Fruit fly (Drosophila melanogaster): Measurements from ENCODE around the gene Gr10a.

Gene Gr10a

dm6 chrX:11423277-11423717 lies 6.1 kb upstream of the Gr10a start (continued):
- TF ChIP-seq CG4730 (GFP tag; IDR thresholded peaks at IDR 0.05): peak; percentile 80
- peak; percentile 95 for TF ChIP-seq CG12769 (tag; optimal IDR thresholded peaks at IDR 0.05)
- TF ChIP-seq maf-S (GFP tag; optimal IDR thresholded peaks at IDR 0.05): peak; percentile 86
- TF ChIP-seq CG16813 (GFP tag; IDR thresholded peaks at IDR 0.05; ENCODE audit: partially characterized antibody): no peak
- peak; percentile 82 for TF ChIP-seq CG5245 (GFP tag; optimal IDR thresholded peaks at IDR 0.05)
- peak; percentile 77 for TF ChIP-seq bowl (GFP tag; IDR thresholded peaks at IDR 0.05)
- peak; percentile 90 for TF ChIP-seq CG17359 (tag; optimal IDR thresholded peaks at IDR 0.05)
- TF ChIP-seq CG15011 (GFP tag; optimal IDR thresholded peaks at IDR 0.05): peak; percentile 84
- peak; percentile 86; the same call in 3 of the 4 replicates for TF ChIP-seq chinmo (GFP tag; IDR thresholded peaks at IDR 0.05; ENCODE audit: partially characterized antibody)
- peak; percentile 50 for TF ChIP-seq CG3838 (GFP tag; optimal IDR thresholded peaks at IDR 0.05)
- TF ChIP-seq CG3281 (GFP tag; optimal IDR thresholded peaks at IDR 0.05): peak; percentile 93
- no peak for TF ChIP-seq knrl (GFP tag; IDR thresholded peaks at IDR 0.05; ENCODE audit: partially characterized antibody)
- peak; percentile 86 for TF ChIP-seq shn (GFP tag; optimal IDR thresholded peaks at IDR 0.05)
- peak; percentile 93 for TF ChIP-seq CG7556 (GFP tag; optimal IDR thresholded peaks at IDR 0.05)
- peak; percentile 75; the same call in 2 of the 3 replicates for TF ChIP-seq zfh1 (GFP tag; IDR thresholded peaks at IDR 0.05)
- TF ChIP-seq Drgx (GFP tag; IDR thresholded peaks at IDR 0.05): peak; percentile 80
- no peak for TF ChIP-seq nerfin-2 (GFP tag; IDR thresholded peaks at IDR 0.05; ENCODE audit: partially characterized antibody)
- no peak for TF ChIP-seq CG14860 (GFP tag; IDR thresholded peaks at IDR 0.05; ENCODE audit: partially characterized antibody)
- peak; percentile 88 for TF ChIP-seq NK7.1 (GFP tag; optimal IDR thresholded peaks at IDR 0.05)
- TF ChIP-seq Sox100B (GFP tag; optimal IDR thresholded peaks at IDR 0.05): peak; percentile 83
- peak; percentile 76 for TF ChIP-seq jing (GFP tag; optimal IDR thresholded peaks at IDR 0.05)
- peak; percentile 87 for TF ChIP-seq H15 (GFP tag; IDR thresholded peaks at IDR 0.05)
- TF ChIP-seq CG2202 (tag; optimal IDR thresholded peaks at IDR 0.05): peak; percentile 2
- TF ChIP-seq Ets65A (GFP tag): peak; percentile 98
- peak; percentile 89 for TF ChIP-seq E2f1 (GFP tag; IDR thresholded peaks at IDR 0.05)
- TF ChIP-seq sima (GFP tag; optimal IDR thresholded peaks at IDR 0.05): peak; percentile 78
- peak; percentile 7 for TF ChIP-seq TFAM (GFP tag; optimal IDR thresholded peaks at IDR 0.05)
- no peak for TF ChIP-seq Dref (GFP tag; IDR thresholded peaks at IDR 0.05)
- peak; percentile 95 for TF ChIP-seq row (GFP tag; IDR thresholded peaks at IDR 0.05)
- peak; percentile 84 for TF ChIP-seq danr (GFP tag; IDR thresholded peaks at IDR 0.05)
- peak; percentile 68 for TF ChIP-seq E2f2 (GFP tag; IDR thresholded peaks at IDR 0.05)
- TF ChIP-seq Elba2 (GFP tag; optimal IDR thresholded peaks at IDR 0.05): peak; percentile 59
- peak; percentile 38; the same call in 1 of the 2 replicates for TF ChIP-seq ro (GFP tag; IDR thresholded peaks at IDR 0.05)
- TF ChIP-seq nom (GFP tag; optimal IDR thresholded peaks at IDR 0.05): no peak
- TF ChIP-seq CG33213 (GFP tag; optimal IDR thresholded peaks at IDR 0.05): peak; percentile 91
- TF ChIP-seq CG4707 (GFP tag; optimal IDR thresholded peaks at IDR 0.05): peak; percentile 56
- TF ChIP-seq BEAF-32 (GFP tag; optimal IDR thresholded peaks at IDR 0.05): no peak
- TF ChIP-seq CG17385 (GFP tag; optimal IDR thresholded peaks at IDR 0.05): peak; percentile 87
- TF ChIP-seq ac (GFP tag; optimal IDR thresholded peaks at IDR 0.05): peak; percentile 28
- no peak for TF ChIP-seq pan (optimal IDR thresholded peaks at IDR 0.05)
- TF ChIP-seq pan (GFP tag; optimal IDR thresholded peaks at IDR 0.05 in 1 of 2, IDR thresholded peaks at IDR 0.05 in 1 of 2): peak in 1 of 2 experiments; percentile 89
- peak; percentile 67 for TF ChIP-seq CG13123 (GFP tag; optimal IDR thresholded peaks at IDR 0.05)
- peak; percentile 73 for TF ChIP-seq CG10979 (tag; optimal IDR thresholded peaks at IDR 0.05)
- TF ChIP-seq Hr51 (GFP tag; optimal IDR thresholded peaks at IDR 0.05): peak; percentile 79 to 92
- TF ChIP-seq Gsc (GFP tag; IDR thresholded peaks at IDR 0.05): no peak
- peak; percentile 79 for TF ChIP-seq CG9215 (GFP tag; IDR thresholded peaks at IDR 0.05)
- TF ChIP-seq CG10321 (GFP tag; IDR thresholded peaks at IDR 0.05): peak; percentile 67
- peak; percentile 65 for TF ChIP-seq Jarid2 (GFP tag; optimal IDR thresholded peaks at IDR 0.05)
- peak; percentile 75; the same call in 1 of the 3 replicates for TF ChIP-seq gce (GFP tag; IDR thresholded peaks at IDR 0.05)
- peak; percentile 81; the same call in 2 of the 3 replicates for TF ChIP-seq otp (GFP tag; IDR thresholded peaks at IDR 0.05)
- TF ChIP-seq sr (GFP tag; IDR thresholded peaks at IDR 0.05): peak; percentile 48; the same call in 1 of the 3 replicates
